Fruit fly (Drosophila melanogaster) whole organism, embryonic: ENCODE data around the gene CG7985.
A peak's percentile ranks its signal among the peaks of the same experiment; 100 is the strongest.

Experiments used
- Antp ChIP-seq: fragments of 200-800 bp; sonication (Bioruptor generic); optimal IDR thresholded peaks from 3 replicates; lab custom pipeline; 2016; ENCODE audit warnings: missing biosample characterization, missing genetic modification characterization
- B-H2 ChIP-seq: fragments of 200-800 bp; sonication (Bioruptor generic); optimal IDR thresholded peaks from 2 replicates; lab custom pipeline; 2018; ENCODE audit warnings: missing biosample characterization, mild to moderate bottlenecking, missing genetic modification characterization
- CG10147 ChIP-seq: fragments of 200-800 bp; sonication (Bioruptor generic); optimal IDR thresholded peaks from 2 replicates; lab custom pipeline; 2019; ENCODE audit warnings: missing biosample characterization, mild to moderate bottlenecking, missing genetic modification characterization, moderate library complexity
- CG10543 ChIP-seq: fragments of 200-800 bp; sonication (Bioruptor generic); optimal IDR thresholded peaks from 3 replicates; lab custom pipeline; 2017; ENCODE audit warnings: missing biosample characterization, mild to moderate bottlenecking, missing genetic modification characterization, moderate library complexity
- CG11696 ChIP-seq: fragments of 200-800 bp; sonication (Bioruptor generic); IDR thresholded peaks from 2 replicates; pipeline ENCODE4 v1.3.6; 2022; ENCODE audit warnings: missing biosample characterization, missing genetic modification characterization
- CG1233 ChIP-seq: fragments of 200-800 bp; sonication (Bioruptor generic); optimal IDR thresholded peaks from 4 replicates; lab custom pipeline; 2018; ENCODE audit warnings: missing biosample characterization, mild to moderate bottlenecking, missing genetic modification characterization
- CG14441 ChIP-seq: fragments of 200-800 bp; sonication (Bioruptor generic); IDR thresholded peaks from 2 replicates; pipeline ENCODE4 v1.3.6; 2022; ENCODE audit warnings: missing biosample characterization, missing genetic modification characterization
- CG14860 ChIP-seq: fragments of 200-800 bp; sonication (Bioruptor generic); IDR thresholded peaks from 3 replicates; pipeline ENCODE4 v1.3.6; 2022; ENCODE audit warnings: missing biosample characterization, missing genetic modification characterization; ENCODE audit not compliant: partially characterized antibody
- CG16779 ChIP-seq: fragments of 200-800 bp; sonication (Bioruptor generic); IDR thresholded peaks from 2 replicates; pipeline ENCODE4 v1.3.6; 2022; ENCODE audit warnings: missing biosample characterization, missing genetic modification characterization
- CG16863 ChIP-seq: fragments of 200-800 bp; sonication (Bioruptor generic); optimal IDR thresholded peaks from 3 replicates; lab custom pipeline; 2016; ENCODE audit warnings: missing biosample characterization, missing genetic modification characterization
- CG18262 ChIP-seq: fragments of 200-800 bp; optimal IDR thresholded peaks from 3 replicates; lab custom pipeline; 2019; ENCODE audit warnings: missing biosample characterization, mild to moderate bottlenecking, missing genetic modification characterization, moderate library complexity
- CG18599 ChIP-seq: fragments of 200-800 bp; sonication (Bioruptor generic); optimal IDR thresholded peaks from 3 replicates; lab custom pipeline; 2017; ENCODE audit warnings: missing biosample characterization, missing genetic modification characterization, mild to moderate bottlenecking, moderate library complexity, missing genetic modification reagents
- CG3163 ChIP-seq: fragments of 200-800 bp; sonication (Bioruptor generic); optimal IDR thresholded peaks from 3 replicates; lab custom pipeline; 2016; ENCODE audit warnings: missing biosample characterization, missing genetic modification characterization
- CG5180 ChIP-seq: fragments of 200-800 bp; sonication (Bioruptor generic); optimal IDR thresholded peaks from 3 replicates; lab custom pipeline; 2017; ENCODE audit warnings: missing biosample characterization, missing genetic modification characterization, mild to moderate bottlenecking, moderate library complexity, missing genetic modification reagents
- CG6689 ChIP-seq: fragments of 200-800 bp; sonication (Bioruptor generic); IDR thresholded peaks from 2 replicates; pipeline ENCODE4 v1.3.6; 2022; ENCODE audit warnings: missing biosample characterization, missing genetic modification characterization
- CG8924 ChIP-seq: fragments of 200-800 bp; optimal IDR thresholded peaks from 3 replicates; lab custom pipeline; 2019; ENCODE audit warnings: missing biosample characterization, mild to moderate bottlenecking, missing genetic modification characterization, moderate library complexity
- CG8944 ChIP-seq: fragments of 200-800 bp; sonication (Bioruptor generic); optimal IDR thresholded peaks from 3 replicates; lab custom pipeline; 2016; ENCODE audit warnings: missing biosample characterization, missing genetic modification characterization
- Deaf1 ChIP-seq: fragments of 200-800 bp; optimal IDR thresholded peaks from 3 replicates; lab custom pipeline; 2019; ENCODE audit warnings: missing biosample characterization, mild to moderate bottlenecking, missing genetic modification characterization, moderate library complexity
- Doc3 ChIP-seq: fragments of 200-800 bp; sonication (Bioruptor generic); IDR thresholded peaks from 3 replicates; pipeline ENCODE4 v1.3.6; 2022; ENCODE audit warnings: missing biosample characterization, missing genetic modification characterization; ENCODE audit not compliant: partially characterized antibody
- Ets97D ChIP-seq: fragments of 200-800 bp; sonication (Bioruptor generic); optimal IDR thresholded peaks from 3 replicates; lab custom pipeline; 2016; ENCODE audit warnings: missing biosample characterization, missing genetic modification characterization
- GATAe ChIP-seq: fragments of 200-800 bp; sonication (Bioruptor generic); conservative IDR thresholded peaks from 2 replicates; pipeline ENCODE4 v1.3.6; 2022; ENCODE audit warnings: missing biosample characterization, missing genetic modification characterization
- HLH4C ChIP-seq: fragments of 200-800 bp; sonication (Bioruptor generic); IDR thresholded peaks from 3 replicates; pipeline ENCODE4 v1.3.6; 2022; ENCODE audit warnings: missing biosample characterization, missing genetic modification characterization; ENCODE audit not compliant: partially characterized antibody
- Hr51 ChIP-seq, 2 experiments: fragments of 200-800 bp; sonication (Bioruptor generic); optimal IDR thresholded peaks; 2 replicates in 1 of 2; 3 replicates in 1 of 2; lab custom pipeline; 2016 to 2018; ENCODE audit warnings: missing biosample characterization in 2 of 2, missing genetic modification characterization in 2 of 2, mild to moderate bottlenecking in 1 of 2, moderate library complexity in 1 of 2
- Lim3 ChIP-seq: fragments of 200-800 bp; sonication (Bioruptor generic); IDR thresholded peaks from 2 replicates; pipeline ENCODE4 v1.3.6; 2022; ENCODE audit warnings: missing biosample characterization, missing genetic modification characterization
- NK7.1 ChIP-seq: fragments of 200-800 bp; sonication (Bioruptor generic); optimal IDR thresholded peaks from 3 replicates; lab custom pipeline; 2016; ENCODE audit warnings: missing biosample characterization, missing genetic modification characterization
- Scr ChIP-seq: fragments of 200-800 bp; sonication (Bioruptor generic); IDR thresholded peaks from 2 replicates; pipeline ENCODE4 v1.3.6; 2022; ENCODE audit warnings: missing biosample characterization, missing genetic modification characterization; ENCODE audit not compliant: partially characterized antibody
- Six4 ChIP-seq: fragments of 200-800 bp; sonication (Bioruptor generic); optimal IDR thresholded peaks from 2 replicates; lab custom pipeline; 2016; ENCODE audit warnings: missing biosample characterization, missing genetic modification characterization
- Vsx1 ChIP-seq: fragments of 200-800 bp; sonication (Bioruptor generic); optimal IDR thresholded peaks from 2 replicates; lab custom pipeline; 2017; ENCODE audit warnings: missing biosample characterization, mild to moderate bottlenecking, missing genetic modification characterization, missing genetic modification reagents
- YL-1 ChIP-seq: fragments of 200-800 bp; sonication (Bioruptor generic); optimal IDR thresholded peaks from 3 replicates; lab custom pipeline; 2017; ENCODE audit warnings: missing biosample characterization, mild to moderate bottlenecking, missing genetic modification characterization
- ato ChIP-seq: fragments of 200-800 bp; sonication (Bioruptor generic); IDR thresholded peaks from 2 replicates; pipeline ENCODE4 v1.3.6; 2022; ENCODE audit warnings: missing biosample characterization, missing genetic modification characterization; ENCODE audit not compliant: partially characterized antibody
- cato ChIP-seq: fragments of 200-800 bp; sonication (Bioruptor generic); optimal IDR thresholded peaks from 2 replicates; lab custom pipeline; 2016; ENCODE audit warnings: missing biosample characterization, missing genetic modification characterization, borderline replicate concordance
- chinmo ChIP-seq: fragments of 200-800 bp; sonication (Bioruptor generic); IDR thresholded peaks from 4 replicates; pipeline ENCODE4 v1.3.6; 2022; ENCODE audit warnings: missing biosample characterization, missing genetic modification characterization; ENCODE audit not compliant: partially characterized antibody
- chm ChIP-seq: fragments of 200-800 bp; sonication (Bioruptor generic); IDR thresholded peaks from 2 replicates; pipeline ENCODE4 v1.3.6; 2022; ENCODE audit warnings: missing biosample characterization, missing genetic modification characterization
- dm ChIP-seq: fragments of 200-800 bp; sonication (Bioruptor generic); optimal IDR thresholded peaks from 3 replicates; lab custom pipeline; 2016; ENCODE audit warnings: missing biosample characterization, missing genetic modification characterization
- dmrt99B ChIP-seq: fragments of 200-800 bp; sonication (Bioruptor generic); optimal IDR thresholded peaks from 2 replicates; lab custom pipeline; 2018; ENCODE audit warnings: missing biosample characterization, mild to moderate bottlenecking, missing genetic modification characterization, moderate library complexity
- gce ChIP-seq: fragments of 200-800 bp; sonication (Bioruptor generic); IDR thresholded peaks from 3 replicates; pipeline ENCODE4 v1.3.6; 2022; ENCODE audit warnings: missing biosample characterization, missing genetic modification characterization
- grau ChIP-seq: fragments of 200-800 bp; optimal IDR thresholded peaks from 3 replicates; lab custom pipeline; 2019; ENCODE audit warnings: missing biosample characterization, mild to moderate bottlenecking, missing genetic modification characterization, moderate library complexity
- gsb-n ChIP-seq: fragments of 200-800 bp; sonication (Bioruptor generic); optimal IDR thresholded peaks from 3 replicates; lab custom pipeline; 2018; ENCODE audit warnings: missing biosample characterization, mild to moderate bottlenecking, missing genetic modification characterization
- nerfin-2 ChIP-seq: fragments of 200-800 bp; sonication (Bioruptor generic); IDR thresholded peaks from 2 replicates; pipeline ENCODE4 v1.3.6; 2022; ENCODE audit warnings: missing biosample characterization, missing genetic modification characterization; ENCODE audit not compliant: partially characterized antibody
- onecut ChIP-seq: fragments of 200-800 bp; sonication (Bioruptor generic); IDR thresholded peaks from 2 replicates; pipeline ENCODE4 v1.3.6; 2022; ENCODE audit warnings: missing biosample characterization, missing genetic modification characterization
- pfk ChIP-seq: fragments of 200-800 bp; sonication (Bioruptor generic); optimal IDR thresholded peaks from 2 replicates; lab custom pipeline; 2018; ENCODE audit warnings: missing biosample characterization, mild to moderate bottlenecking, missing genetic modification characterization, moderate library complexity
- ro ChIP-seq: fragments of 200-800 bp; sonication (Bioruptor generic); IDR thresholded peaks from 2 replicates; pipeline ENCODE4 v1.3.6; 2022; ENCODE audit warnings: missing biosample characterization, missing genetic modification characterization
- seq ChIP-seq: fragments of 200-800 bp; sonication (Bioruptor generic); IDR thresholded peaks from 2 replicates; pipeline ENCODE4 v1.3.6; 2022; ENCODE audit warnings: missing biosample characterization, missing genetic modification characterization
- sob ChIP-seq: fragments of 200-800 bp; sonication (Bioruptor generic); IDR thresholded peaks from 2 replicates; pipeline ENCODE4 v1.3.6; 2022; ENCODE audit warnings: missing biosample characterization, missing genetic modification characterization
- stc ChIP-seq: fragments of 200-800 bp; sonication (Bioruptor generic); IDR thresholded peaks from 2 replicates; pipeline ENCODE4 v1.3.6; 2022; ENCODE audit warnings: missing biosample characterization, missing genetic modification characterization
- tio ChIP-seq: fragments of 200-800 bp; sonication (Bioruptor generic); optimal IDR thresholded peaks from 2 replicates; lab custom pipeline; 2017; ENCODE audit warnings: missing biosample characterization, missing genetic modification characterization, inconsistent platforms

Gene CG7985

DNA sequence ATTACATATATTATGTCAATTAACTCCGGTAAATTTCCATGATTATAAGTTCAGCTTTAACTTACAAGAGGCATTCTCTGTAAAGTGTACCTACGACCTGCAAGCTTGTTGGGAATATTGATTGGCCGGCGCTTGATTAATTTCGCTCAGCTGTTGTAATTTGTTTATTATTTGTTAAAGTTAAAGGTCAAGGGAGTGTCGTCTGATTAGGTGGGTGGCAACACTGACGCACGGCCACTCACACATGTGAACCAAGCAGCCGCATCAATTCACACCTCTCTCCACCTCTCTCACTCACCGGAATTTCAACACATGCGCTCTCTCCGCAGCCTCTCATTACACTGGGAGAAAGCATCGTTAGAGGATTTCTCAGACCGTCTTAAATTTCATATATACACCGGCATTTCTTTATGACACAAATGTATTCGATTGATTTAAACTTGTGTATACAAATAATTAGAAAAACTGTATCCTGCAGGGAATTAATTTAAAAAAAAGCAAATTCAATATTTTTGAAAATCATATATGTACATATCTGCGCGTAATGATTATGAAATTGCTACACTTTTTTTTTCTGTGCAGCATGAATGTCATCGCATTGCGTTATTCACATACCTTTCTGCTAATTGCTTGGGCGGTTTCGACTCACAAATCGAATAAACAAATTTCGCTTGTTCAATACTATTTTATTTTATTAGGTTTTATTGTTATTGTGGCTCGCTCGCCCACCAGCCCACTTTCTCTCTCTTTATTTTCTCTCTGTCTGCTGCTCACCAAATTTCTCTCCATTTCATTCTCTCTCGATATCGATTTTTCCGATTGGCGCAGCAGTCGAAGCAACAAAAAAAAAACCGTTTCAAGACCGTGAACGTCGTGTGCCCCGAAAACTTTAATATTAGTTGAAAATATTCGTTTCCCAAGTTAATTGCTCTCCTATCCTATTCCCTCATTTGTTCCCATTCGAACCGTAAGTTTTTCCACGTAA is 27.4 kb upstream of the CG7985 start (continued):
- peak; percentile 91 for TF ChIP-seq gsb-n (tag; lab: Kevin White, UChicago)
- TF ChIP-seq chinmo (GFP tag; lab: Robert Waterston, UW), result 0 out of 4 replicates have a peak, but pooled peaks have one; percentile 32
- peak; percentile 86 for TF ChIP-seq CG10543 (GFP tag; lab: Kevin White, UChicago)
- TF ChIP-seq HLH4C (GFP tag; lab: Robert Waterston, UW), result 0 out of 3 replicates have a peak, but pooled peaks have one; percentile 29
- TF ChIP-seq CG6689 (GFP tag; lab: Robert Waterston, UW), result peak; percentile 92
- TF ChIP-seq tio, result peak; percentile 94
- TF ChIP-seq nerfin-2, result no peak
- peak; percentile 78 for TF ChIP-seq NK7.1
- TF ChIP-seq GATAe (GFP tag; lab: Robert Waterston, UW), result peak; percentile 65
- peak; percentile 96 for TF ChIP-seq CG18262 (tag; lab: Kevin White, UChicago)
- peak; percentile 87 for TF ChIP-seq CG8944 (GFP tag; lab: Kevin White, UChicago)
- peak; percentile 93 for TF ChIP-seq CG10147
- TF ChIP-seq CG14441 (GFP tag; lab: Robert Waterston, UW), result peak; percentile 87
- peak; percentile 84 to 95 for TF ChIP-seq Hr51 (GFP tag; optimal IDR thresholded peaks at IDR 0.05; lab: Kevin White, UChicago)
- peak; percentile 6 for TF ChIP-seq pfk (GFP tag; lab: Kevin White, UChicago)
- TF ChIP-seq CG1233 (GFP tag; lab: Kevin White, UChicago), result peak; percentile 93
- TF ChIP-seq Vsx1, result peak; percentile 85
- peak; percentile 91 for TF ChIP-seq B-H2 (GFP tag; lab: Kevin White, UChicago)
- TF ChIP-seq Ets97D, result peak; percentile 69
- peak; percentile 83 for TF ChIP-seq Antp (GFP tag; lab: Kevin White, UChicago)
- no peak for TF ChIP-seq ato (GFP tag; lab: Robert Waterston, UW)
- TF ChIP-seq cato (GFP tag; lab: Kevin White, UChicago), result peak; percentile 89
- TF ChIP-seq grau (tag; lab: Kevin White, UChicago), result peak; percentile 94
- TF ChIP-seq gce, result peak; percentile 79; the same call in 2 of the 3 replicates
- TF ChIP-seq stc (GFP tag; lab: Robert Waterston, UW), result peak; percentile 93
- TF ChIP-seq Lim3 (GFP tag; lab: Robert Waterston, UW), result no peak
- TF ChIP-seq onecut, result peak; percentile 100
- no peak for TF ChIP-seq CG14860 (GFP tag; lab: Robert Waterston, UW)
- peak; percentile 77 for TF ChIP-seq YL-1 (GFP tag; lab: Kevin White, UChicago)
- TF ChIP-seq dm (GFP tag; lab: Kevin White, UChicago), result peak; percentile 69
- peak; percentile 38; the same call in 1 of the 3 replicates for TF ChIP-seq Doc3 (GFP tag; lab: Robert Waterston, UW)
- TF ChIP-seq CG5180, result peak; percentile 84
- TF ChIP-seq CG11696 (GFP tag; lab: Robert Waterston, UW), result peak; percentile 64; the same call in 1 of the 2 replicates
- peak; percentile 88 for TF ChIP-seq seq (GFP tag; lab: Robert Waterston, UW)
- peak; percentile 90 for TF ChIP-seq sob (GFP tag; lab: Robert Waterston, UW)
- TF ChIP-seq CG16863 (GFP tag; lab: Kevin White, UChicago), result peak; percentile 92
- no peak for TF ChIP-seq Scr (GFP tag; lab: Robert Waterston, UW)
- peak; percentile 95 for TF ChIP-seq dmrt99B
- TF ChIP-seq Six4 (GFP tag; lab: Kevin White, UChicago), result peak; percentile 85
- peak; percentile 97 for TF ChIP-seq CG8924 (tag; lab: Kevin White, UChicago)
- TF ChIP-seq ro (GFP tag; lab: Robert Waterston, UW), result peak; percentile 81; the same call in 1 of the 2 replicates
- TF ChIP-seq CG3163 (GFP tag; lab: Kevin White, UChicago), result peak; percentile 75
- peak; percentile 95 for TF ChIP-seq CG18599 (GFP tag; lab: Kevin White, UChicago)
- TF ChIP-seq CG16779 (GFP tag; lab: Robert Waterston, UW), result 0 out of 2 replicates have a peak, but pooled peaks have one; percentile 15
- TF ChIP-seq chm (GFP tag; lab: Robert Waterston, UW), result peak; percentile 78
- no peak for TF ChIP-seq Deaf1
